Worm (Caenorhabditis elegans) whole organism, late embryonic: Measurements from ENCODE around the gene ttll-11.
"Not testable (repeated sequence)": the region's sequence is repeated elsewhere in the genome, so short reads cannot be mapped to it uniquely, and the experiment has no call there.

Source experiments
- C08G9.2 ChIP-seq: sonication (generic microtip); optimal IDR thresholded peaks from 2 replicates; lab custom pipeline; 2016; ENCODE audit warnings: mild to moderate bottlenecking, missing genetic modification characterization, moderate library complexity, missing compliant biosample characterization
- F13H6.1 ChIP-seq: sonication (generic microtip); optimal IDR thresholded peaks from 2 replicates; lab custom pipeline; 2016; ENCODE audit warnings: missing genetic modification characterization, missing compliant biosample characterization
- K09A11.1 ChIP-seq: sonication (generic microtip); optimal IDR thresholded peaks from 2 replicates; lab custom pipeline; 2017; ENCODE audit warnings: antibody characterized with exemption, mild to moderate bottlenecking, missing genetic modification characterization, missing compliant biosample characterization; ENCODE audit not compliant: insufficient read depth
- ahr-1 ChIP-seq: sonication (generic microtip); optimal IDR thresholded peaks from 2 replicates; lab custom pipeline; 2016; ENCODE audit warnings: missing genetic modification characterization, missing compliant biosample characterization
- ama-1 ChIP-seq: fragments of 150-350 bp; optimal IDR thresholded peaks from 2 replicates; lab custom pipeline; 2014
- ceh-19 ChIP-seq: fragments of 200-800 bp; sonication (Bioruptor generic); optimal IDR thresholded peaks from 2 replicates; lab custom pipeline; 2018; ENCODE audit warnings: mild to moderate bottlenecking, missing genetic modification characterization, missing compliant biosample characterization
- ceh-22 ChIP-seq: sonication (generic microtip); optimal IDR thresholded peaks from 2 replicates; lab custom pipeline; 2017; ENCODE audit warnings: missing biosample characterization, missing genetic modification characterization
- ceh-24 ChIP-seq: sonication (generic microtip); optimal IDR thresholded peaks from 2 replicates; lab custom pipeline; 2016; ENCODE audit warnings: mild to moderate bottlenecking, missing genetic modification characterization, missing compliant biosample characterization
- ceh-45 ChIP-seq: fragments of 200-800 bp; sonication (Bioruptor generic); IDR thresholded peaks from 2 replicates; pipeline ENCODE4 v1.3.6; 2022; ENCODE audit warnings: missing genetic modification reagents, missing genetic modification characterization, missing compliant biosample characterization
- ceh-6 ChIP-seq: fragments of 200-800 bp; sonication (Bioruptor generic); optimal IDR thresholded peaks from 2 replicates; lab custom pipeline; 2018; ENCODE audit warnings: mild to moderate bottlenecking, missing genetic modification characterization, missing compliant biosample characterization
- ceh-9 ChIP-seq: sonication (generic microtip); optimal IDR thresholded peaks from 2 replicates; lab custom pipeline; 2016; ENCODE audit warnings: mild to moderate bottlenecking, missing genetic modification characterization, inconsistent platforms, missing compliant biosample characterization
- che-1 ChIP-seq: sonication (generic microtip); optimal IDR thresholded peaks from 2 replicates; lab custom pipeline; 2016; ENCODE audit warnings: mild to moderate bottlenecking, missing genetic modification characterization, missing compliant biosample characterization
- elt-2 ChIP-seq: sonication (generic microtip); optimal IDR thresholded peaks from 2 replicates; lab custom pipeline; 2016; ENCODE audit warnings: missing genetic modification reagents, missing genetic modification characterization, missing compliant biosample characterization
- elt-4 ChIP-seq: sonication (generic microtip); optimal IDR thresholded peaks from 2 replicates; lab custom pipeline; 2016; ENCODE audit warnings: missing genetic modification characterization, missing compliant biosample characterization
- ets-4 ChIP-seq: sonication (generic microtip); optimal IDR thresholded peaks from 2 replicates; lab custom pipeline; 2016; ENCODE audit warnings: missing genetic modification characterization, missing compliant biosample characterization
- fax-1 ChIP-seq: sonication (generic microtip); optimal IDR thresholded peaks from 2 replicates; lab custom pipeline; 2016; ENCODE audit warnings: missing genotype, missing genetic modification characterization, missing compliant biosample characterization
- fkh-6 ChIP-seq: sonication (generic microtip); optimal IDR thresholded peaks from 2 replicates; lab custom pipeline; 2016; ENCODE audit warnings: missing genetic modification characterization, missing compliant biosample characterization
- hlh-13 ChIP-seq: fragments of 200-800 bp; sonication (Bioruptor generic); optimal IDR thresholded peaks from 2 replicates; lab custom pipeline; 2018; ENCODE audit warnings: mild to moderate bottlenecking, missing genetic modification characterization, missing compliant biosample characterization
- hlh-8 ChIP-seq: sonication (generic microtip); optimal IDR thresholded peaks from 2 replicates; lab custom pipeline; 2016; ENCODE audit warnings: missing genotype, missing genetic modification characterization, missing compliant biosample characterization
- lin-11 ChIP-seq: fragments of 200-800 bp; sonication (Bioruptor generic); optimal IDR thresholded peaks from 2 replicates; lab custom pipeline; 2018; ENCODE audit warnings: mild to moderate bottlenecking, missing genetic modification characterization, missing compliant biosample characterization
- madf-2 ChIP-seq: sonication (generic microtip); optimal IDR thresholded peaks from 2 replicates; lab custom pipeline; 2017; ENCODE audit warnings: missing genetic modification characterization, missing compliant biosample characterization
- mec-3 ChIP-seq: sonication (generic microtip); optimal IDR thresholded peaks from 2 replicates; lab custom pipeline; 2016; ENCODE audit warnings: borderline replicate concordance, missing genetic modification characterization, missing compliant biosample characterization
- nhr-11 ChIP-seq: fragments of 150-350 bp; optimal IDR thresholded peaks from 2 replicates; lab custom pipeline; 2014; ENCODE audit warnings: missing biosample characterization, missing genetic modification characterization
- pat-9 ChIP-seq: fragments of 200-800 bp; sonication (Bioruptor generic); optimal IDR thresholded peaks from 2 replicates; lab custom pipeline; 2018; ENCODE audit warnings: mild to moderate bottlenecking, missing genetic modification characterization, moderate library complexity, missing compliant biosample characterization
- pax-1 ChIP-seq: fragments of 150-350 bp; optimal IDR thresholded peaks from 2 replicates; lab custom pipeline; 2014; ENCODE audit warnings: missing biosample characterization, missing genetic modification characterization
- pha-4 ChIP-seq: fragments of 150-350 bp; optimal IDR thresholded peaks from 2 replicates; lab custom pipeline; 2018; ENCODE audit warnings: missing biosample characterization, missing genetic modification reagents, missing genetic modification characterization
- pros-1 ChIP-seq: fragments of 150-350 bp; optimal IDR thresholded peaks from 2 replicates; lab custom pipeline; 2014; ENCODE audit warnings: missing biosample characterization, missing genetic modification reagents, missing genetic modification characterization
- rnt-1 ChIP-seq: sonication (generic microtip); optimal IDR thresholded peaks from 2 replicates; lab custom pipeline; 2016; ENCODE audit warnings: missing genetic modification characterization, missing compliant biosample characterization
- sdc-2 ChIP-seq: sonication (generic microtip); optimal IDR thresholded peaks from 2 replicates; lab custom pipeline; 2016; ENCODE audit warnings: missing genotype, missing genetic modification characterization, missing compliant biosample characterization
- sox-2 ChIP-seq: fragments of 200-800 bp; sonication (Bioruptor generic); IDR thresholded peaks from 2 replicates; pipeline ENCODE4 v1.3.6; 2022; ENCODE audit warnings: missing genetic modification reagents, missing genetic modification characterization, missing compliant biosample characterization
- sox-4 ChIP-seq: sonication (generic microtip); optimal IDR thresholded peaks from 2 replicates; lab custom pipeline; 2017; ENCODE audit warnings: mild to moderate bottlenecking, missing genetic modification characterization, inconsistent platforms, missing compliant biosample characterization
- syd-9 ChIP-seq: sonication (generic microtip); optimal IDR thresholded peaks from 2 replicates; lab custom pipeline; 2016; ENCODE audit warnings: mild to moderate bottlenecking, missing genetic modification characterization, moderate library complexity, missing compliant biosample characterization
- tbx-7 ChIP-seq: sonication (generic microtip); optimal IDR thresholded peaks from 2 replicates; lab custom pipeline; 2016; ENCODE audit warnings: missing genotype, missing genetic modification characterization, missing compliant biosample characterization
- ttx-3 ChIP-seq: sonication (generic microtip); optimal IDR thresholded peaks from 2 replicates; lab custom pipeline; 2016; ENCODE audit warnings: missing genetic modification reagents, missing genetic modification characterization, missing compliant biosample characterization
- unc-55 ChIP-seq: sonication (generic microtip); optimal IDR thresholded peaks from 2 replicates; lab custom pipeline; 2017; ENCODE audit warnings: missing biosample characterization, missing genetic modification reagents, missing genetic modification characterization

Gene ttll-11

DNA sequence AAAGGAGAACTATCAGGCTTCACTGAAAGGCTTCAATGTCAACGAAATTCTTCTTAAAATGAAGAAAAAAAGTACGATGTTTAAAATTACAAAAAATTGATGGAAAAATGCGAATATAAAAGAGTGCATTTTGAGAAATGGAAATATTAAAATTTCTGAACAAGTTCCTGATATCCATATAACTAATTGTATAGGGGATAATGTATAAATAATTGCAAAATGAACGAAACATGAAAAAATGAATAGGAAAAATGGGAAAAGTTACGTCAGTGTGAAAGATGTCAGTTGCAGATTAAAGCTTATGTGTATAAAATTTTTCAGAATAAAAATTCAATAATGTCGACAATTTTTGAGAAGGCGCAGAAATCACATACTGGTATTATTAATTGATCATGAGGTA, 10.5 kb downstream of the ttll-11 start:
- no peak for TF ChIP-seq ahr-1 (tag; lab: Kevin White, UChicago)
- TF ChIP-seq fkh-6 (tag; lab: Kevin White, UChicago) = no peak
- no peak for TF ChIP-seq pros-1 (tag; lab: Kevin White, UChicago)

DNA sequence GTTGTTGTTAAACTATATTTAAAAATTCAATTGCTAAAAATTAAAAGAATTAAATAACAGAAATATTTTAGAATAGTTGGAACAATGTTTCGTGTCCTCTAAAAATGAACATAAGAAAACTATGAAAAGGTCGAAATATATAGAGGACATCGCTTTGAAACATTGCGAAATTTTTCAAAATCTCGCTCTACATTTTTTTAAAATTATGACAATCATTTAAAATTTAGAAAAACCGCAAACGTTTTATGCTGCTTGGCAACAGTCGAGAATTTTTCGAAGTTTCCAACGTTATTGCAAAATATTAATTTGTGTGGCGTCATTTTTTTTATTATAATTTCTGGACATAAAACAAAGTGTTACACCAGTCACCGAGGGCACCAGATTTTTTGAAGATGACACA, 17.5 kb downstream of the ttll-11 start, which contains the start of the genes parg-2 and ipla-5:
TSS of gene parg-2 (minus strand) at position 101 of the 400 bp plus-strand sequence.
TSS of gene ipla-5 (plus strand) at position 216 of the 400 bp plus-strand sequence.
- not testable (repeated sequence) for TF ChIP-seq ceh-6 (GFP tag; lab: Kevin White, UChicago); ceh-9; ceh-22 (tag; lab: Kevin White, UChicago)

DNA sequence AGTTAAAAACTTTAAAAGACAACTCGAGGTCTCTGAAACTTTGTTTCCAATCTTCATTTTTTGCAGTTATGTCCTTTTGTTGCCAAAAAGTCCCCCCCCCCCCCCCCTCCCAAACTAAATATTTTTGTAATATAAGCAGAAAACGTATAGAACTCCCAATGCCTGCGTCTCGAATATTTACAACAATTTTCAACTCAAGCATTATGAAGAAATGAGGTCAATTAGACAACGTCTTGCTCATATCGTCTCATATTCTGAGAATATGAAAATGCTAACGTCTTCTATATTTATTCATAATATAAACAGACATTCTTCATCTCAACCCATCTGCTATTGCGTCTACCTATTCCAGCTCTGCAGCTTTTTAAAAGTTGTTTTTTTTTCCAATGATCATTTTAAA, 20.6 kb downstream of the ttll-11 start, which contains the start of gene H23L24.1:
TSS of gene H23L24.1 (plus strand) at position 301 of the 400 bp plus-strand sequence.
- TF ChIP-seq hlh-13 (GFP tag; lab: Kevin White, UChicago) = no peak
- TF ChIP-seq ets-4 (tag; lab: Kevin White, UChicago) = no peak
- no peak for TF ChIP-seq rnt-1 (tag; lab: Kevin White, UChicago)
- no peak for TF ChIP-seq madf-2
- TF ChIP-seq che-1 = no peak
- TF ChIP-seq nhr-11 (tag; lab: Kevin White, UChicago) = no peak
- no peak for TF ChIP-seq fax-1 (tag; lab: Kevin White, UChicago)
- no peak for TF ChIP-seq pax-1 (tag; lab: Kevin White, UChicago)
- no peak for TF ChIP-seq ceh-19
- no peak for TF ChIP-seq pat-9 (tag; lab: Kevin White, UChicago)
- no peak for TF ChIP-seq tbx-7 (tag; lab: Kevin White, UChicago)
- TF ChIP-seq hlh-8 (tag; lab: Kevin White, UChicago) = no peak
- no peak for TF ChIP-seq pha-4 (tag; lab: Kevin White, UChicago)
- TF ChIP-seq K09A11.1 (tag; lab: Kevin White, UChicago) = no peak
- TF ChIP-seq unc-55 (GFP tag; lab: Kevin White, UChicago) = no peak
- no peak for TF ChIP-seq lin-11 (tag; lab: Kevin White, UChicago)
- no peak for TF ChIP-seq C08G9.2

DNA sequence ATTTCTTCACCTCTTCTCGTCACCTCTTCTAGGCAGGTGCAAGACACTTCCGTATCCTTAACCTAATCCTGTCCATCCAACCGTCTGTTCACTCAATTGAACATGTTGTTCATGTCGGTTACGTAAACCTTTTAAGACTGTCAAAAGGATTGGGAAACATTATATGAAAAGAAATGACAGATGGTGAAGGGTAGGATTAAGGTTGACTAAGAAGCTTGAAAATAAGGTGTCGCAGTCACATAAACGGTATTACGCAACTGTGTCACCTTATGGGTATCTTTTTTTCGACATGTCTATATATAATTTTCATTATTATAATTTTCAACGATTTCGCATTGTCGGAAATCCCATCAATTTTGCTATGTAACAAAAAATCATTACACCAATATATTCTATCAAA, 25.3 kb downstream of the ttll-11 start:
- TF ChIP-seq ceh-24 = no peak
- TF ChIP-seq pha-4 (tag; lab: Kevin White, UChicago) = no peak
- TF ChIP-seq madf-2 = no peak
- no peak for TF ChIP-seq elt-2 (tag; lab: Kevin White, UChicago)
- no peak for TF ChIP-seq ahr-1 (tag; lab: Kevin White, UChicago)
- TF ChIP-seq ceh-6 (GFP tag; lab: Kevin White, UChicago) = no peak
- TF ChIP-seq sdc-2 (tag; lab: Kevin White, UChicago) = no peak
- TF ChIP-seq lin-11 (tag; lab: Kevin White, UChicago) = no peak
- no peak for TF ChIP-seq rnt-1 (tag; lab: Kevin White, UChicago)
- TF ChIP-seq F13H6.1 (tag; lab: Kevin White, UChicago) = no peak
- no peak for TF ChIP-seq ceh-45 (GFP tag; lab: Robert Waterston, UW)

DNA sequence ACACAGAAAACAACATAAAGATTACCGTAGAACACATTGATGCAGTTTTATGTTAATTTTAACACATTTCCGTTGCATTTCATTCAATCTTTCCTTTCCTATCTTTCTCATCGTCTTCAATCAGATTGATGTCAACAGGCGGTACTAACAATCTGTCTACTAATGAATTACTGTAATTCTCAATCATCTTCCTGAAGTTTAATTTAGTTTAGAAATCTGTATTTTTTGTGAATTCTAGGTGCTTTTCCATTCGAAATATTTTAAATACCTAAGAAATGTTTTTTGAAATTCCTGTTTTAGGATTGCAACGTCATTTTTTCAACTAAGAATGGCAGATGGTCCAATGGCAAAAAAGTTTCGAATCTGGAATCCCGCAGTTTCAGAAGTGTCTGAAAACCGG, 26.2 kb downstream of the ttll-11 start, which contains the start of gene F21D5.9:
TSS of gene F21D5.9 (plus strand) at position 301 of the 400 bp plus-strand sequence.
- no peak for TF ChIP-seq sox-2 (GFP tag; lab: Robert Waterston, UW)
- TF ChIP-seq syd-9 (tag; lab: Kevin White, UChicago) = no peak
- TF ChIP-seq elt-4 (tag; lab: Kevin White, UChicago) = no peak
- TF ChIP-seq pax-1 (tag; lab: Kevin White, UChicago) = no peak
- TF ChIP-seq ttx-3 (tag; lab: Kevin White, UChicago) = no peak
- no peak for TF ChIP-seq mec-3
- TF ChIP-seq ets-4 (tag; lab: Kevin White, UChicago) = no peak
- no peak for TF ChIP-seq sox-4 (tag; lab: Kevin White, UChicago)
- no peak for TF ChIP-seq ceh-45 (GFP tag; lab: Robert Waterston, UW)
- no peak for TF ChIP-seq ama-1 (lab: Kevin White, UChicago)
